Fruit fly (Drosophila melanogaster) whole organism, wandering third instar larva: ENCODE data around the gene CG31406.

Experiments
- CrebA ChIP-seq: fragments of 200-800 bp; sonication (Bioruptor generic); optimal IDR thresholded peaks from 2 replicates; lab custom pipeline; 2016; ENCODE audit warnings: missing biosample characterization, mild to moderate bottlenecking, missing genetic modification characterization, borderline replicate concordance
- Dif ChIP-seq: fragments of 200-275, 200-300 bp; sonication (Bioruptor generic); optimal IDR thresholded peaks from 2 replicates; lab custom pipeline; 2018; ENCODE audit warnings: missing biosample characterization, missing genetic modification characterization; ENCODE audit not compliant: partially characterized antibody
- Hr83 ChIP-seq: fragments of 200-300 bp; sonication (Bioruptor generic); optimal IDR thresholded peaks from 2 replicates; lab custom pipeline; 2016; ENCODE audit warnings: missing biosample characterization, mild to moderate bottlenecking, missing genetic modification characterization, moderate library complexity; ENCODE audit not compliant: poor library complexity, severe bottlenecking
- Jra ChIP-seq: sonication (Bioruptor generic); optimal IDR thresholded peaks from 2 replicates; lab custom pipeline; 2016; ENCODE audit warnings: missing biosample characterization, missing genetic modification characterization
- OdsH ChIP-seq: fragments of 200-800 bp; sonication (Bioruptor generic); optimal IDR thresholded peaks from 2 replicates; lab custom pipeline; 2016; ENCODE audit warnings: missing biosample characterization, mild to moderate bottlenecking, missing genetic modification characterization
- Rel ChIP-seq, 2 experiments: fragments of 200-800 bp; sonication (Bioruptor generic) in 1 of 2; optimal IDR thresholded peaks; 2 replicates in 1 of 2; 3 replicates in 1 of 2; lab custom pipeline; 2016 to 2019; ENCODE audit warnings: mild to moderate bottlenecking in 2 of 2, missing biosample characterization in 2 of 2, missing genetic modification characterization in 2 of 2, moderate library complexity in 1 of 2
- br ChIP-seq: fragments of 200-800 bp; sonication (Bioruptor generic); optimal IDR thresholded peaks from 2 replicates; lab custom pipeline; 2016; ENCODE audit warnings: missing biosample characterization, missing genetic modification characterization
- dl ChIP-seq, 2 experiments: fragments of 175-275, 200-275 bp in 1 of 2; fragments of 200-275 bp in 1 of 2; sonication (Bioruptor generic); optimal IDR thresholded peaks; lab custom pipeline; 2018; ENCODE audit warnings: mild to moderate bottlenecking in 2 of 2, missing biosample characterization in 2 of 2, missing genetic modification characterization in 2 of 2, moderate library complexity in 2 of 2; ENCODE audit not compliant: partially characterized antibody in 2 of 2, insufficient read depth in 1 of 2
- dmrt93B ChIP-seq: fragments of 200-800 bp; sonication (Bioruptor generic); optimal IDR thresholded peaks from 2 replicates; lab custom pipeline; 2018; ENCODE audit warnings: missing biosample characterization, mild to moderate bottlenecking, missing genetic modification characterization
- ey ChIP-seq: fragments of 200-800 bp; sonication (Bioruptor generic); optimal IDR thresholded peaks from 2 replicates; lab custom pipeline; 2016; ENCODE audit warnings: missing biosample characterization, missing genetic modification characterization
- foxo ChIP-seq, 2 experiments: fragments of 200-800 bp; sonication (Bioruptor generic); optimal IDR thresholded peaks; 2 replicates in 1 of 2; 3 replicates in 1 of 2; lab custom pipeline; 2016 to 2017; ENCODE audit warnings: missing biosample characterization in 2 of 2, missing genetic modification characterization in 2 of 2
- fru ChIP-seq: fragments of 200-800 bp; sonication (Bioruptor generic); optimal IDR thresholded peaks from 3 replicates; lab custom pipeline; 2016; ENCODE audit warnings: missing biosample characterization, mild to moderate bottlenecking, missing genetic modification characterization
- h ChIP-seq: fragments of 200-800 bp; sonication (Bioruptor generic); optimal IDR thresholded peaks from 3 replicates; lab custom pipeline; 2016; ENCODE audit warnings: missing biosample characterization, mild to moderate bottlenecking, missing genetic modification characterization
- jim ChIP-seq: fragments of 175-275, 200-325 bp; sonication (Bioruptor generic); optimal IDR thresholded peaks from 2 replicates; lab custom pipeline; 2016; ENCODE audit warnings: missing biosample characterization, mild to moderate bottlenecking, missing genetic modification characterization
- sv ChIP-seq: fragments of 200-800 bp; sonication (Bioruptor generic); optimal IDR thresholded peaks from 3 replicates; lab custom pipeline; 2016; ENCODE audit warnings: missing biosample characterization, missing genetic modification characterization
- tai ChIP-seq: sonication (Bioruptor generic); optimal IDR thresholded peaks from 2 replicates; lab custom pipeline; 2016; ENCODE audit warnings: missing biosample characterization, missing genetic modification characterization
- woc ChIP-seq: sonication (Bioruptor generic); optimal IDR thresholded peaks from 2 replicates; lab custom pipeline; 2016; ENCODE audit warnings: missing biosample characterization, mild to moderate bottlenecking, missing genetic modification characterization

Gene CG31406

dm6 chr3R:10392539-10392919 is 44.0 kb downstream of the CG31406 start:
- no peak for TF ChIP-seq Rel (GFP tag; optimal IDR thresholded peaks at IDR 0.05; lab: Kevin White, UChicago)
- peak; percentile 38 for TF ChIP-seq Rel (tag; optimal IDR thresholded peaks at IDR 0.05; lab: Kevin White, UChicago)
- no peak for TF ChIP-seq ey (GFP tag; lab: Kevin White, UChicago)
- TF ChIP-seq Hr83 (GFP tag; lab: Kevin White, UChicago) = peak; percentile 16

dm6 chr3R:10393020-10393653 is 44.6 kb downstream of the CG31406 start:
- TF ChIP-seq ey (GFP tag; lab: Kevin White, UChicago) (no peak), Rel (GFP tag; optimal IDR thresholded peaks at IDR 0.05; lab: Kevin White, UChicago) (no peak), Rel (tag; optimal IDR thresholded peaks at IDR 0.05; lab: Kevin White, UChicago) (peak; percentile 12)

DNA sequence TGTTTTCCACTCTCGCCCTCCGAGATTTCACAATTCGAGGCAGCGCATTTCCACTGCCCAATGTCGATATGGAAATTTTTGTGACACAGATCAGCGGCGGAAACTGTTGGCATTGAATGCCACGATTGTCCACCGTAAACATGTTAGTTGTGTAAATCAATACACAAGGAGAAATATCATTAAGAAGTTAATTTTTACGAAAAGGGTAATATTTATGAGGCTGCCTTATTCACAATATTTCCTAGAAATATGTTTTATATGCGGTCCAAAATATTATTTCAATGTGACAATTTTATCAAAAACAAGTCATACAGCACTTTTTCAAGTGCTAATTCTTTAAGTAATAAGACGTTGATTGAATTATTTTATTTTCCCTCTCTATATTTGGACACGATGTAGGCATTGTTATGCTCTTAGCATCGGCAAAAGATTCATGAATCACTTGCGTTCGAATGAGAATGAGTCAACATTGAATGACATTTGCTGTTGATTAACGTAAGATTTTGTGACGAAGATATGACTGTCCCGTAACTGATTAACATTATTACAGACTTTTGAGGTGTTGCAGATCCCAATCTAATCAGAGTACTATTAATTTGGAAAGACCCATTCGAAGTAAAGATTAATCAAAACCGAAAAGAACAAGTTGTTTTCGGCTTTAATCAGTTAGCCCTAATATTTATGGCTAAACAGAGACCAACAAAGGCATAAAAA is 45.2 kb downstream of the CG31406 start:
- TF ChIP-seq tai = peak; percentile 23
- TF ChIP-seq jim (GFP tag; lab: Kevin White, UChicago) = no peak
- TF ChIP-seq sv (GFP tag; lab: Kevin White, UChicago) = peak; percentile 56
- no peak for TF ChIP-seq Dif (GFP tag; lab: Kevin White, UChicago)
- TF ChIP-seq fru (GFP tag; lab: Kevin White, UChicago) = no peak
- TF ChIP-seq Rel (GFP tag; optimal IDR thresholded peaks at IDR 0.05; lab: Kevin White, UChicago) = no peak
- peak; percentile 60 for TF ChIP-seq Rel (tag; optimal IDR thresholded peaks at IDR 0.05; lab: Kevin White, UChicago)
- peak; percentile 13 for TF ChIP-seq Jra (GFP tag; lab: Kevin White, UChicago)
- TF ChIP-seq ey (GFP tag; lab: Kevin White, UChicago) = peak; percentile 3
- peak; percentile 5 for TF ChIP-seq OdsH (GFP tag; lab: Kevin White, UChicago)
- TF ChIP-seq dl (GFP tag; optimal IDR thresholded peaks at IDR 0.05; lab: Kevin White, UChicago; ENCODE audit: insufficient read depth in 1 of 2, partially characterized antibody in 2 of 2) = peak; percentile 43 to 59
- TF ChIP-seq, all 38 proteins: peak for 7

DNA sequence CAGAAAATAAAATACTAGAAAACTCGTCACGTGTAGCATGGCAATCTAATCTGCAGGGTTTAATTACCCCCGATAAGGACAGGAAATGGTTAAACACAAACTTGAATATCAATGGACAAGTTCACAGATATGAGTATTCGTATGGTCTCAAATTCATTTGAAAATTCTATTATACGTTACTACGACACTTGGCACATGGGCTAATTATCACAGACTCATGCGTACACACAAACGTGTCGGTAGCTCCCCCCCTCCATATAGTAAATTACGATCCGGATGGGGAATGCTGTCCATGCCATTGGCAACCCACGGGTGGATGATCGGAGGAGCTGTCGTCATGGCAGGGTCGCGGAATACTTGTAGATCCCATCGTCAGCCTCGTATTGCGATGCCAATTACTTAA is 45.8 kb downstream of the CG31406 start:
- TF ChIP-seq br = peak; percentile 28
- no peak for TF ChIP-seq foxo (GFP tag; optimal IDR thresholded peaks at IDR 0.05; lab: Kevin White, UChicago)
- TF ChIP-seq, all 38 proteins: peak for 1

DNA sequence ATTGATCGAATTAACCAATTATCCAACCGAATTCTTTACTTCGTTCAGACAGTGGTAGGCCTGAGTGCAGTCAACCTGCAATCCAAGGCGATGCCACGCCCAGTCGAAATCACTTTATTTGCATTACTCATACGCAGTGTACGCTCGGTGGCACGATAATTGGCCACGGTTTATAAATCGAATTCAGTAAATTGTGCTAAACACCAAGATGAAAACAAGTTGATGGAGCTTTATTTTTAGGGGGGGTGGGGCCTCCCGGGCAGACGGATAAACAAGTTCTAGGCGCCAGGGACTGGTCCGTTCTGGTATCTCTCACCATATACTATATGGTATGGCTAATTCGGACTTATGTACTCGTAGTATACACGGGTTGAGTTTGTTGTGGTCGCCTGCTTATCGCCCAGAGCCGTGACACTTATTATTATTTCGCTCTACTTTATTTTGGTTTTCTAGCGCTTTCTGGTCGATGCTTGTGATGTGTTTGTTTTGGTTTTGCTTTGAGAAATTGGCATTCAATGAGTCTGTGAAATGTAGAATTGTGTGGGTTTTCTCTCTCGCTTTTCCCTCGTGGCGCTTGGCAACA is 46.8 kb downstream of the CG31406 start:
- TF ChIP-seq Hr83 (GFP tag; lab: Kevin White, UChicago) = no peak
- TF ChIP-seq h (GFP tag; lab: Kevin White, UChicago) = no peak
- TF ChIP-seq CrebA (GFP tag; lab: Kevin White, UChicago) = no peak
- TF ChIP-seq dmrt93B (GFP tag; lab: Kevin White, UChicago) = no peak
- TF ChIP-seq Rel (GFP tag; optimal IDR thresholded peaks at IDR 0.05; lab: Kevin White, UChicago) = no peak
- TF ChIP-seq Rel (tag; optimal IDR thresholded peaks at IDR 0.05; lab: Kevin White, UChicago) = no peak
- no peak for TF ChIP-seq br
- no peak for TF ChIP-seq foxo (GFP tag; optimal IDR thresholded peaks at IDR 0.05; lab: Kevin White, UChicago)
- no peak for TF ChIP-seq woc (GFP tag; lab: Kevin White, UChicago)
- no peak for TF ChIP-seq OdsH (GFP tag; lab: Kevin White, UChicago)
- no peak for TF ChIP-seq tai
- TF ChIP-seq, all 38 proteins: peak for 0
